Worm (Caenorhabditis elegans): ENCODE data around the gene F38B7.3.

F38B7.3 gene

ce11 chrV:11548914-11549406 is at the start of gene F38B7.3, which contains the start of gene F38B7.17:
TSS of gene F38B7.3 (plus strand) at chrV:11549107.
TSS of gene F38B7.17 (minus strand) at chrV:11548964.
- TF ChIP-seq T22C8.4 (GFP tag; IDR thresholded peaks at IDR 0.05) (no peak), flt-1 (GFP tag; IDR thresholded peaks at IDR 0.05) (no peak), med-1 (GFP tag; optimal IDR thresholded peaks at IDR 0.05; ENCODE audit: insufficient read depth) (no peak), cog-1 (tag; optimal IDR thresholded peaks at IDR 0.05) (no peak), klf-2 (GFP tag; conservative IDR thresholded peaks at IDR 0.05) (no peak), tab-1 (GFP tag; IDR thresholded peaks at IDR 0.05) (no peak), ztf-23 (GFP tag; IDR thresholded peaks at IDR 0.05) (no peak)

- TF ChIP-seq klf-2 (GFP tag; conservative IDR thresholded peaks at IDR 0.05), result no peak
- TF ChIP-seq tab-1 (GFP tag; IDR thresholded peaks at IDR 0.05), result no peak
- TF ChIP-seq ztf-23 (GFP tag; IDR thresholded peaks at IDR 0.05), result no peak
- no peak for TF ChIP-seq T22C8.4 (GFP tag; IDR thresholded peaks at IDR 0.05)
- no peak for TF ChIP-seq ztf-29 (GFP tag; IDR thresholded peaks at IDR 0.05)
- no peak for TF ChIP-seq cog-1 (tag; optimal IDR thresholded peaks at IDR 0.05)
- no peak for TF ChIP-seq med-1 (GFP tag; optimal IDR thresholded peaks at IDR 0.05; ENCODE audit: insufficient read depth)
These were observed 49.1 kb upstream of the F38B7.3 start for ce11 chrV:11499786-11500185.

DNA sequence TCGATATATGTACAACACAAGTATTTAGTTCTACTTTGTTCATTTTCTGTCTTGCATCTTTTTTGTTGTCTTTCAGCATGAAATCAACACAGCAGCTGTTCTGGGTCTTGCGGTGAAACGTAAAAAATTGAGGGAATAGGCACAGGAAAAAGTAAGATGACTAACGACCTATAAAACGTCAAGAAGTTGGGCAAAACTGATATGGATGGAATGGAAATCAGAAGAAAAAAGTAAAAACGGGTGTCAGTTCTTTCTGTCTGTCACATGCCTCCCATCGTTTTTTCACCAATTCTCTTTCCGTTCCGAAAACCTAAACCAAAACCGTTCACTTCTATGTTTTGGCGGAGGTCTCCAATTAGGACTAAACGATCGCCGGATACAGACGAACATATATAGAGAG is 47.9 kb upstream of the F38B7.3 start:
- TF ChIP-seq med-1 (GFP tag; optimal IDR thresholded peaks at IDR 0.05; ENCODE audit: insufficient read depth) (no peak), cog-1 (tag; optimal IDR thresholded peaks at IDR 0.05) (no peak), flt-1 (GFP tag; IDR thresholded peaks at IDR 0.05) (no peak)

DNA sequence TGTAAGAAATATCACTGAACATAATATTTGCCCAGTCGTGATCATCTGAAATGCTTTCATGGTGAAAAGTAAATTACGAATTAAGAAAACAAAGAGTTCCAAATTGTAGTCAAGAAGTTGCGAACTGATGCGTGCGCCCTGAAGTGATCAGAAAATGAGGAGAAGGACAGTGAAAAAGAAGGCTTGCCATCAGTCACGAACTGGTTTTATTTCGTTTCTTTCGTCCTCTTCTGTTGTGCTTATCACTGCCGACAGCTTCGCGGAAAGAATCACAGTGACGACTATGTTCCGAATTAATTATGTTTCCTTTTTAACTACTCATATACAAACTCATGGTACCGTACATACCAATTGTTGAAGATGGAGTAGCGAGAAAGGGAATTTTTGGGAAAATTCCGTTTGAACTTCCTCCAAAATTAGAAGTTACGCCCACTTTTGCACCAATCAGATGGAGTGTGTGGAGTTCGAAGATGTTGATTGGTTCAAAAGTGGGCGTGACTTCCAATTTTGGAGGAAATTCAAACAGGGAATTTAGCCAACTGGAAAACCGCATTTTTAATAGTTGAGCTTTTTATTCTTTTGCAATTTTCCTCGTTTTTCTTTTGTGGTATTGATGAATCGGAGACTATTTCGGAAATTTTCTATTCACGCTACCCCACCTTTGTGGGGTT is 45.7 kb upstream of the F38B7.3 start, which contains the start of gene C55A6.12:
Gene C55A6.12 (minus strand): TSS at position 51 of the 671 bp plus-strand sequence.
- TF ChIP-seq ztf-29 (GFP tag; IDR thresholded peaks at IDR 0.05) (no peak), tab-1 (GFP tag; IDR thresholded peaks at IDR 0.05) (no peak), T22C8.4 (GFP tag; IDR thresholded peaks at IDR 0.05) (no peak), ztf-23 (GFP tag; IDR thresholded peaks at IDR 0.05) (0 out of 2 replicates have a peak, but pooled peaks have one; percentile 32), flt-1 (GFP tag; IDR thresholded peaks at IDR 0.05) (no peak), klf-2 (GFP tag; conservative IDR thresholded peaks at IDR 0.05) (no peak), cog-1 (tag; optimal IDR thresholded peaks at IDR 0.05) (no peak)

DNA sequence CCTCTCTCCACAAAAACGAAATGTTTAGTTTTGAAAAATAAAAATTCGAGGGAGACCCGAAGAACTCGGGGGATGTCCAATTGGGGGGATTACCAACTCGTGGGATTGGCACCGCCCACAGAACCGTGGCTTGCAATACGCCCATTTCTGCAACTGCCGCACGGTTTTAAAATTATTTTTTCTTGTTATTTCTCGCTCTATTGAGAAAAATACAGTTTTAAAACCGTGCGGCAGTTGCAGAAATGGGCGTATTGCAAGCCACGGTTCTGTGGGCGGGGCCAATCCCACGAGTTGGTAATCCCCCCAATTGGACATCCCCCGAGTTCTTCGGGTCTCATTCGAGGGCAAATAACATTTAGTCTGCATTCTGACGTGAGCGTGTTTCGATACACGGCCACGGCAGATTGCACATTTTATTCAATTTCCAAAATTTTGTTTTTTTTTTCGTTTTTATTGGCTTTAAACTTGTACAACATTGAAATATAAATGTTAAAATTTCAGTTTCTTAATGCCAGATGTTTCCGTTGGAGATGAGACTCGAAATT is 44.0 kb upstream of the F38B7.3 start, which contains the start of the genes C55A6.1 and C55A6.10:
Gene C55A6.1 (minus strand): TSS at position 116 of the 545 bp plus-strand sequence.
Gene C55A6.10 (plus strand): TSS at position 495 of the 545 bp plus-strand sequence.
- 0 out of 2 replicates have a peak, but pooled peaks have one; percentile 24 for TF ChIP-seq flt-1 (GFP tag; IDR thresholded peaks at IDR 0.05)
- TF ChIP-seq tab-1 (GFP tag; IDR thresholded peaks at IDR 0.05), result 0 out of 2 replicates have a peak, but pooled peaks have one; percentile 39
- peak; percentile 68; the same call in 1 of the 2 replicates for TF ChIP-seq ztf-23 (GFP tag; IDR thresholded peaks at IDR 0.05)
- TF ChIP-seq cog-1 (tag; optimal IDR thresholded peaks at IDR 0.05), result peak; percentile 1

DNA sequence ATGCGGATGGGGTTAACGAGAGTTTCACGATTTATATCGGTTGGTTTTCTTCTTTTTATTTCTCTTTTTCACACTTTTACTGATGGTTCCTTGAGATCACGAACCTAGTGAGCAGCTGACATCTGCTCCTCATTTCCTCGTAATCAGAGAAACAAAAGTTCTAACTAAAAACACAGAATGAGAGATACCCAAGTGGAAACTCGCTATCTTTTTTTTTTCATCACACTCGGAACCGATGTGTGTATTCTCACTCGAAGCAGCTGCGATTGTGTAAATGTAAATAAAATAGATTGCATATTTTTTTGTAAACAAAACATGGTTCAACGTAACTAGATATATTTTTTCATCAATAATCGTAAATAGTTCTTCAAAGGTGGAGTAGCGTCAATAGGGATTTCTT is 42.6 kb upstream of the F38B7.3 start:
- TF ChIP-seq tab-1 (GFP tag; IDR thresholded peaks at IDR 0.05) (no peak), T22C8.4 (GFP tag; IDR thresholded peaks at IDR 0.05) (no peak), klf-2 (GFP tag; conservative IDR thresholded peaks at IDR 0.05) (no peak)

DNA sequence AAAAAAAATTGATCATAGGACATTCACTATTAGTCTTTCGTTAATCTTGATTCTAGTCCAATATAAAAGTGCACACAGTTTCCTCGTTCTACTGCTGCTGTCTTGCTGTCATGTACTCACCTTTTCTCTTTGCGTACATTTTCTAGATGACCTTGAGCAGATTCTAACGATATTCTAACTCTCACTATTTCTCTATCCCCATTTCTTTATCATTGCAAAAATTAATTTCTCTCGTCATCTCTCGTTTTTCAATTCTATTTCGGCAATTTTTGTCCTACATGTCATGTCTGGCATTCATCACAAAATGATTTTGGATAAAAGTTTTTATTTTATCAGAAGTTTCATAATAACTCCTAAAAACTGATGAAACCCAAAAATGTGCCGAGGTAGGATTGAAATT is 40.1 kb upstream of the F38B7.3 start, which contains the start of gene ttll-5:
Gene ttll-5 (plus strand): TSS at position 288 of the 400 bp plus-strand sequence.
- TF ChIP-seq ztf-23 (GFP tag; IDR thresholded peaks at IDR 0.05), result no peak
- TF ChIP-seq klf-2 (GFP tag; conservative IDR thresholded peaks at IDR 0.05), result no peak
- no peak for TF ChIP-seq T22C8.4 (GFP tag; IDR thresholded peaks at IDR 0.05)
- no peak for TF ChIP-seq cog-1 (tag; optimal IDR thresholded peaks at IDR 0.05)
- TF ChIP-seq tab-1 (GFP tag; IDR thresholded peaks at IDR 0.05), result no peak
- no peak for TF ChIP-seq ztf-29 (GFP tag; IDR thresholded peaks at IDR 0.05)
- no peak for TF ChIP-seq ref-1 (GFP tag; conservative IDR thresholded peaks at IDR 0.05)
- no peak for TF ChIP-seq flt-1 (GFP tag; IDR thresholded peaks at IDR 0.05)
- TF ChIP-seq med-1 (GFP tag; optimal IDR thresholded peaks at IDR 0.05; ENCODE audit: insufficient read depth), result no peak

DNA sequence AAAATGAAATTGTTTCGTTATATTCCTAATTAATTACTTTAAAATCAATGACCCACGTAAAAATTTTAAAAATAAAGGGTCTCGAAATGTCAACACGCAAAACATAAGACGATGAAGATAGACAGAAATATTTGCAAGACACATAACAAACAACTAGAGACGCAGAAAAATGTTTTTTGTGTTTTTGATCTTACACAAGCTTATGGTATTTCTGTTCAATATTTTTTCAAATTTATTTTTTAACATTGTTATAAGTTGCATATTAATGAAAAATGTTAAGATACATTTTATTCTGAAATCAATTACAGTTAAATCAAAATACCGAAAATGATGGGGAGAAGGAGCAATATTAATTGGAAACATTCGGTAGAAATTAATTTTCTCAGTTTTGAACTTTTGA is 35.5 kb upstream of the F38B7.3 start, which contains the start of gene C55A6.3:
Gene C55A6.3 (minus strand): TSS at position 101 of the 400 bp plus-strand sequence.
- TF ChIP-seq ztf-29 (GFP tag; IDR thresholded peaks at IDR 0.05), result no peak

- TF ChIP-seq ref-1 (GFP tag; conservative IDR thresholded peaks at IDR 0.05), result no peak
- no peak for TF ChIP-seq flt-1 (GFP tag; IDR thresholded peaks at IDR 0.05)
- no peak for TF ChIP-seq med-1 (GFP tag; optimal IDR thresholded peaks at IDR 0.05; ENCODE audit: insufficient read depth)
- no peak for TF ChIP-seq T22C8.4 (GFP tag; IDR thresholded peaks at IDR 0.05)
- no peak for TF ChIP-seq ztf-29 (GFP tag; IDR thresholded peaks at IDR 0.05)
- no peak for TF ChIP-seq ztf-23 (GFP tag; IDR thresholded peaks at IDR 0.05)
- no peak for TF ChIP-seq cog-1 (tag; optimal IDR thresholded peaks at IDR 0.05)
- no peak for TF ChIP-seq tab-1 (GFP tag; IDR thresholded peaks at IDR 0.05)
- no peak for TF ChIP-seq klf-2 (GFP tag; conservative IDR thresholded peaks at IDR 0.05)
These were observed 34.2 kb upstream of the F38B7.3 start, which contains the start of gene C55A6.6 for ce11 chrV:11514677-11515076. TSS of gene C55A6.6 (minus strand) at chrV:11514737.

ce11 chrV:11515145-11515544 is 33.8 kb upstream of the F38B7.3 start:
- TF ChIP-seq ref-1 (GFP tag; conservative IDR thresholded peaks at IDR 0.05) (no peak), klf-2 (GFP tag; conservative IDR thresholded peaks at IDR 0.05) (no peak), ztf-23 (GFP tag; IDR thresholded peaks at IDR 0.05) (no peak), cog-1 (tag; optimal IDR thresholded peaks at IDR 0.05) (no peak), tab-1 (GFP tag; IDR thresholded peaks at IDR 0.05) (no peak), T22C8.4 (GFP tag; IDR thresholded peaks at IDR 0.05) (no peak), ztf-29 (GFP tag; IDR thresholded peaks at IDR 0.05) (no peak), med-1 (GFP tag; optimal IDR thresholded peaks at IDR 0.05; ENCODE audit: insufficient read depth) (no peak), flt-1 (GFP tag; IDR thresholded peaks at IDR 0.05) (no peak)
